Fruit fly (Drosophila melanogaster) whole organism, embryonic: ENCODE data around the gene Gen.

Experiments
- Adf1 ChIP-seq: fragments of 200-800 bp; sonication (Bioruptor generic); IDR thresholded peaks from 2 replicates; pipeline ENCODE4 v1.3.6; 2022; ENCODE audit warnings: missing biosample characterization, missing genetic modification characterization
- BtbVII ChIP-seq: fragments of 200-800 bp; sonication (Bioruptor generic); optimal IDR thresholded peaks from 3 replicates; lab custom pipeline; 2017; ENCODE audit warnings: missing biosample characterization, mild to moderate bottlenecking, missing genetic modification characterization
- CG11695 ChIP-seq: fragments of 200-800 bp; sonication (Bioruptor generic); IDR thresholded peaks from 3 replicates; pipeline ENCODE4 v1.3.6; 2022; ENCODE audit warnings: missing biosample characterization, missing genetic modification characterization
- CG11723 ChIP-seq: fragments of 200-800 bp; sonication (Bioruptor generic); optimal IDR thresholded peaks from 2 replicates; lab custom pipeline; 2017; ENCODE audit warnings: missing biosample characterization, mild to moderate bottlenecking, missing genetic modification characterization
- CG1233 ChIP-seq: fragments of 200-800 bp; sonication (Bioruptor generic); optimal IDR thresholded peaks from 4 replicates; lab custom pipeline; 2018; ENCODE audit warnings: missing biosample characterization, mild to moderate bottlenecking, missing genetic modification characterization
- CG12391 ChIP-seq: fragments of 200-800 bp; sonication (Bioruptor generic); optimal IDR thresholded peaks from 3 replicates; lab custom pipeline; 2018; ENCODE audit warnings: missing biosample characterization, mild to moderate bottlenecking, missing genetic modification characterization, moderate library complexity
- CG15479 ChIP-seq: fragments of 200-800 bp; sonication (Bioruptor generic); optimal IDR thresholded peaks from 3 replicates; lab custom pipeline; 2019; ENCODE audit warnings: missing biosample characterization, mild to moderate bottlenecking, missing genetic modification characterization, moderate library complexity
- CG1647 ChIP-seq: fragments of 200-800 bp; sonication (Bioruptor generic); optimal IDR thresholded peaks from 3 replicates; lab custom pipeline; 2016; ENCODE audit warnings: missing biosample characterization, missing genetic modification characterization
- CG16779 ChIP-seq: fragments of 200-800 bp; sonication (Bioruptor generic); IDR thresholded peaks from 2 replicates; pipeline ENCODE4 v1.3.6; 2022; ENCODE audit warnings: missing biosample characterization, missing genetic modification characterization
- CG17361 ChIP-seq: fragments of 200-800 bp; sonication (Bioruptor generic); IDR thresholded peaks from 3 replicates; pipeline ENCODE4 v1.3.6; 2022; ENCODE audit warnings: missing biosample characterization, missing genetic modification characterization
- CG18476 ChIP-seq: fragments of 200-800 bp; sonication (Bioruptor generic); optimal IDR thresholded peaks from 2 replicates; lab custom pipeline; 2016; ENCODE audit warnings: missing biosample characterization, mild to moderate bottlenecking, missing genetic modification characterization
- CG2120 ChIP-seq: fragments of 200-800 bp; sonication (Bioruptor generic); optimal IDR thresholded peaks from 3 replicates; lab custom pipeline; 2016; ENCODE audit warnings: missing biosample characterization, missing genetic modification characterization
- CG30020 ChIP-seq: fragments of 200-800 bp; optimal IDR thresholded peaks from 2 replicates; lab custom pipeline; 2019; ENCODE audit warnings: missing biosample characterization, mild to moderate bottlenecking, missing genetic modification characterization, moderate library complexity
- CG3065 ChIP-seq: fragments of 200-800 bp; sonication (Bioruptor generic); optimal IDR thresholded peaks from 2 replicates; lab custom pipeline; 2016; ENCODE audit warnings: missing biosample characterization, missing genetic modification characterization
- CG34376 ChIP-seq: fragments of 200-800 bp; sonication (Bioruptor generic); optimal IDR thresholded peaks from 2 replicates; lab custom pipeline; 2018; ENCODE audit warnings: missing biosample characterization, mild to moderate bottlenecking, missing genetic modification characterization
- CG6254 ChIP-seq: fragments of 200-800 bp; sonication (Bioruptor generic); optimal IDR thresholded peaks from 3 replicates; lab custom pipeline; 2017; ENCODE audit warnings: mild to moderate bottlenecking, missing biosample characterization, missing genetic modification reagents, missing genetic modification characterization
- Camta ChIP-seq: fragments of 200-800 bp; sonication (Bioruptor generic); optimal IDR thresholded peaks from 2 replicates; lab custom pipeline; 2016; ENCODE audit warnings: missing biosample characterization, missing genetic modification characterization
- CkIIα-i1 ChIP-seq: fragments of 200-800 bp; sonication (Bioruptor generic); IDR thresholded peaks from 2 replicates; pipeline ENCODE4 v1.3.6; 2022; ENCODE audit warnings: missing biosample characterization, missing genetic modification characterization
- D19A ChIP-seq: fragments of 200-800 bp; optimal IDR thresholded peaks from 3 replicates; lab custom pipeline; 2019; ENCODE audit warnings: missing biosample characterization, mild to moderate bottlenecking, missing genetic modification characterization, moderate library complexity
- Dfd ChIP-seq, 2 experiments: fragments of >200 bp; optimal IDR thresholded peaks; 2 replicates each; lab custom pipeline; 2017; ENCODE audit warnings: missing biosample characterization in 2 of 2, missing genetic modification characterization in 2 of 2
- Dip3 ChIP-seq: fragments of 200-800 bp; sonication (Bioruptor generic); optimal IDR thresholded peaks from 3 replicates; lab custom pipeline; 2016; ENCODE audit warnings: missing biosample characterization, missing genetic modification characterization
- Doc2 ChIP-seq: fragments of 200-800 bp; sonication (Bioruptor generic); IDR thresholded peaks from 2 replicates; pipeline ENCODE4 v1.3.6; 2022; ENCODE audit warnings: missing biosample characterization, missing genetic modification characterization
- HmgZ ChIP-seq: fragments of 200-800 bp; sonication (Bioruptor generic); optimal IDR thresholded peaks from 2 replicates; lab custom pipeline; 2018; ENCODE audit warnings: missing biosample characterization, mild to moderate bottlenecking, missing genetic modification characterization
- Hr78 ChIP-seq, 2 experiments: fragments of 200-800 bp in 1 of 2; fragments of >200 bp in 1 of 2; sonication (Bioruptor generic) in 1 of 2; optimal IDR thresholded peaks; 2 replicates each; lab custom pipeline; 2017 to 2019; ENCODE audit warnings: missing biosample characterization in 2 of 2, missing genetic modification characterization in 2 of 2, mild to moderate bottlenecking in 1 of 2, moderate library complexity in 1 of 2
- Lim3 ChIP-seq: fragments of 200-800 bp; sonication (Bioruptor generic); IDR thresholded peaks from 2 replicates; pipeline ENCODE4 v1.3.6; 2022; ENCODE audit warnings: missing biosample characterization, missing genetic modification characterization
- Nf-YA ChIP-seq: fragments of 200-800 bp; sonication (Bioruptor generic); IDR thresholded peaks from 2 replicates; pipeline ENCODE4 v1.3.6; 2022; ENCODE audit warnings: missing biosample characterization, missing genetic modification characterization
- Oaz ChIP-seq: fragments of 200-800 bp; sonication (Bioruptor generic); IDR thresholded peaks from 2 replicates; pipeline ENCODE4 v1.3.6; 2022; ENCODE audit warnings: missing biosample characterization, missing genetic modification characterization
- Six4 ChIP-seq: fragments of 200-800 bp; sonication (Bioruptor generic); optimal IDR thresholded peaks from 2 replicates; lab custom pipeline; 2016; ENCODE audit warnings: missing biosample characterization, missing genetic modification characterization
- Sry-δ ChIP-seq: fragments of 200-800 bp; sonication (Bioruptor generic); optimal IDR thresholded peaks from 2 replicates; lab custom pipeline; 2016; ENCODE audit warnings: missing biosample characterization, missing genetic modification characterization
- TFAM ChIP-seq: fragments of 200-800 bp; sonication (Bioruptor generic); optimal IDR thresholded peaks from 2 replicates; lab custom pipeline; 2017; ENCODE audit warnings: missing biosample characterization, missing genetic modification characterization, inconsistent platforms
- Vsx1 ChIP-seq: fragments of 200-800 bp; sonication (Bioruptor generic); optimal IDR thresholded peaks from 2 replicates; lab custom pipeline; 2017; ENCODE audit warnings: missing biosample characterization, mild to moderate bottlenecking, missing genetic modification characterization, missing genetic modification reagents
- abd-A ChIP-seq: fragments of 200-800 bp; sonication (Bioruptor generic); optimal IDR thresholded peaks from 3 replicates; lab custom pipeline; 2019; ENCODE audit warnings: missing biosample characterization, mild to moderate bottlenecking, missing genetic modification characterization, moderate library complexity
- cas ChIP-seq: fragments of 200-800 bp; sonication (Bioruptor generic); IDR thresholded peaks from 2 replicates; pipeline ENCODE4 v1.3.6; 2022; ENCODE audit warnings: missing biosample characterization, missing genetic modification characterization
- croc ChIP-seq: fragments of 200-800 bp; sonication (Bioruptor generic); conservative IDR thresholded peaks from 3 replicates; pipeline ENCODE4 v1.3.6; 2022; ENCODE audit warnings: missing biosample characterization, missing genetic modification characterization
- gce ChIP-seq: fragments of 200-800 bp; sonication (Bioruptor generic); IDR thresholded peaks from 3 replicates; pipeline ENCODE4 v1.3.6; 2022; ENCODE audit warnings: missing biosample characterization, missing genetic modification characterization
- gfzf ChIP-seq: fragments of 200-800 bp; sonication (Bioruptor generic); optimal IDR thresholded peaks from 2 replicates; lab custom pipeline; 2016; ENCODE audit warnings: missing biosample characterization, mild to moderate bottlenecking, missing genetic modification characterization, moderate library complexity
- h ChIP-seq: fragments of >200 bp; optimal IDR thresholded peaks from 2 replicates; lab custom pipeline; 2017
- lbe ChIP-seq: fragments of 200-800 bp; sonication (Bioruptor generic); optimal IDR thresholded peaks from 2 replicates; lab custom pipeline; 2016; ENCODE audit warnings: missing biosample characterization, mild to moderate bottlenecking, missing genetic modification characterization
- maf-S ChIP-seq: fragments of 200-800 bp; sonication (Bioruptor generic); optimal IDR thresholded peaks from 2 replicates; lab custom pipeline; 2016; ENCODE audit warnings: missing biosample characterization, missing genetic modification characterization
- mld ChIP-seq: fragments of 200-800 bp; sonication (Bioruptor generic); IDR thresholded peaks from 3 replicates; pipeline ENCODE4 v1.3.6; 2022; ENCODE audit warnings: missing biosample characterization, missing genetic modification characterization; ENCODE audit not compliant: partially characterized antibody
- nerfin-1 ChIP-seq: fragments of 200-800 bp; sonication (Bioruptor generic); optimal IDR thresholded peaks from 3 replicates; lab custom pipeline; 2019; ENCODE audit warnings: missing biosample characterization, mild to moderate bottlenecking, missing genetic modification characterization, moderate library complexity
- nerfin-2 ChIP-seq: fragments of 200-800 bp; sonication (Bioruptor generic); IDR thresholded peaks from 2 replicates; pipeline ENCODE4 v1.3.6; 2022; ENCODE audit warnings: missing biosample characterization, missing genetic modification characterization; ENCODE audit not compliant: partially characterized antibody
- run ChIP-seq: fragments of 200-800 bp; sonication (Bioruptor generic); optimal IDR thresholded peaks from 3 replicates; lab custom pipeline; 2018; ENCODE audit warnings: missing biosample characterization, mild to moderate bottlenecking, missing genetic modification characterization
- sens ChIP-seq: fragments of 200-800 bp; sonication (Bioruptor generic); peaks from one replicate; lab custom pipeline; 2016; ENCODE audit warnings: missing biosample characterization, missing genetic modification characterization
- stc ChIP-seq: fragments of 200-800 bp; sonication (Bioruptor generic); IDR thresholded peaks from 2 replicates; pipeline ENCODE4 v1.3.6; 2022; ENCODE audit warnings: missing biosample characterization, missing genetic modification characterization
- tin ChIP-seq: fragments of 200-800 bp; sonication (Bioruptor generic); optimal IDR thresholded peaks from 3 replicates; lab custom pipeline; 2016; ENCODE audit warnings: missing biosample characterization, missing genetic modification characterization
- tll ChIP-seq, 2 experiments: fragments of 200-800 bp in 1 of 2; fragments of >200 bp in 1 of 2; sonication (Bioruptor generic) in 1 of 2; optimal IDR thresholded peaks; 2 replicates each; lab custom pipeline; 2017 to 2019; ENCODE audit warnings: missing biosample characterization in 2 of 2, missing genetic modification characterization in 2 of 2, mild to moderate bottlenecking in 1 of 2, moderate library complexity in 1 of 2
- ttk ChIP-seq: fragments of 200-800 bp; sonication (Bioruptor generic); IDR thresholded peaks from 2 replicates; pipeline ENCODE4 v2.1.2; 2022; ENCODE audit warnings: missing biosample characterization, missing genetic modification characterization
- twi ChIP-seq: fragments of 200-800 bp; optimal IDR thresholded peaks from 2 replicates; lab custom pipeline; 2019; ENCODE audit warnings: missing biosample characterization, mild to moderate bottlenecking, missing genetic modification characterization, moderate library complexity
- zen2 ChIP-seq: fragments of 200-800 bp; sonication (Bioruptor generic); IDR thresholded peaks from 3 replicates; pipeline ENCODE4 v1.3.6; 2022; ENCODE audit warnings: missing biosample characterization, missing genetic modification characterization; ENCODE audit not compliant: partially characterized antibody

Gene Gen

DNA sequence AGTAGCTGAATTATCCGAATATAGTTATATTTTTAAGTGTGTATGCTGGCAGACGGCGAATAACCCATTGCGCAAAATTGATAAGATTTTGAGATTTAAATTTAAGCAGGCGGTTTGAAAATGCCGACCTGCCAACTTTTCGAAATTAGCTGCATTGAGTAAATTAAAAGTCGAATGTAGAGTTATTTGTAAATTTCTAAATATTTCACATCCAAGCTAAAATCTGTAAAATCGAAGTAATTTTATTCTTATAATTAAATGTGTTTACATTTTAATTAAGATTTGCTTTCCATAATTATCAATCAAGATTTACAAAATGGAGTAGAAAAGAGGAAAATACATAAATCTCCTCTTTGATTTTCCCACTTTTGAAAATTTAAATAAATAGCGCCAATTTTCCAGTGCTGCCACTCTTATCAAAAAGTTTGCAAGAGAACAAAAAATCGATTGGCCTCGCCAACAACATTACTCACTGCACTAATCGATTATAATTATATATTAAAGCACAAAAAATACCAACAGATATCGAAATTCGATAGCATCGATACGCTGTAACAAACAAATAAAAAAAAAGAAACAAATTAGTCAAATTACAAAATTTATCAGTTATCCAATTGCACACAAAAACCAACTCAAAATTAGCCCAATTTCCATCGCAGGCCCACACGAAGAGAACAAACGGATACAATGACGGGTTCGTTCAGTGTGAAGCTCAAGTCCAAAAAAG lies 18.3 kb downstream of the Gen start, which contains the start of gene Yod1 (continued):
- TF ChIP-seq CG1647 (GFP tag; lab: Kevin White, UChicago) (no peak), zen2 (GFP tag; lab: Robert Waterston, UW) (peak; percentile 45; the same call in 1 of the 3 replicates), nerfin-2 (GFP tag; lab: Robert Waterston, UW) (peak; percentile 69; the same call in 1 of the 2 replicates), CG11695 (GFP tag; lab: Robert Waterston, UW) (no peak), lbe (GFP tag; lab: Kevin White, UChicago) (peak; percentile 21), CG18476 (GFP tag; lab: Kevin White, UChicago) (no peak), Nf-YA (no peak), Adf1 (GFP tag; lab: Robert Waterston, UW) (no peak), CG6254 (GFP tag; lab: Kevin White, UChicago) (no peak), Hr78 (GFP tag; optimal IDR thresholded peaks at IDR 0.05; lab: Kevin White, UChicago) (peak in 1 of 2 experiments; percentile 65), CG15479 (GFP tag; lab: Kevin White, UChicago) (no peak), gce (GFP tag; lab: Robert Waterston, UW) (no peak), Camta (no peak), Vsx1 (GFP tag; lab: Kevin White, UChicago) (peak; percentile 35), cas (no peak), CG12391 (tag; lab: Kevin White, UChicago) (peak; percentile 18), Sry-δ (GFP tag; lab: Kevin White, UChicago) (peak; percentile 47), Lim3 (GFP tag; lab: Robert Waterston, UW) (no peak), CG3065 (GFP tag; lab: Kevin White, UChicago) (no peak), abd-A (tag; lab: Kevin White, UChicago) (peak; percentile 35), gfzf (GFP tag; lab: Kevin White, UChicago) (peak; percentile 32), ttk (GFP tag; lab: Robert Waterston, UW) (no peak), Dip3 (GFP tag; lab: Kevin White, UChicago) (no peak), CG30020 (tag; lab: Kevin White, UChicago) (no peak), h (no peak), BtbVII (GFP tag; lab: Kevin White, UChicago) (no peak), CG11723 (GFP tag; lab: Kevin White, UChicago) (no peak), run (tag; lab: Kevin White, UChicago) (no peak), tll (GFP tag; optimal IDR thresholded peaks at IDR 0.05; lab: Kevin White, UChicago) (no peak), CG16779 (GFP tag; lab: Robert Waterston, UW) (no peak), CG17361 (GFP tag; lab: Robert Waterston, UW) (peak; percentile 32; the same call in 1 of the 3 replicates), D19A (no peak), CG34376 (GFP tag; lab: Kevin White, UChicago) (no peak), HmgZ (peak; percentile 25), CG2120 (GFP tag; lab: Kevin White, UChicago) (no peak), sens (GFP tag; lab: Kevin White, UChicago) (peak; percentile 75), twi (tag; lab: Kevin White, UChicago) (no peak), Dfd (GFP tag; optimal IDR thresholded peaks at IDR 0.05; lab: Kevin White, UChicago) (no peak), CkIIα-i1 (GFP tag; lab: Robert Waterston, UW) (no peak), croc (GFP tag; lab: Robert Waterston, UW) (no peak), tin (GFP tag; lab: Kevin White, UChicago) (no peak), mld (GFP tag; lab: Robert Waterston, UW) (peak; percentile 50; the same call in 2 of the 3 replicates), nerfin-1 (tag; lab: Kevin White, UChicago) (no peak), stc (no peak), Oaz (GFP tag; lab: Robert Waterston, UW) (no peak), maf-S (GFP tag; lab: Kevin White, UChicago) (no peak), Doc2 (GFP tag; lab: Robert Waterston, UW) (no peak), Six4 (GFP tag; lab: Kevin White, UChicago) (no peak), CG1233 (no peak), TFAM (no peak)
